Worm (Caenorhabditis elegans): ENCODE results near the gene K09F5.1.

DNA sequence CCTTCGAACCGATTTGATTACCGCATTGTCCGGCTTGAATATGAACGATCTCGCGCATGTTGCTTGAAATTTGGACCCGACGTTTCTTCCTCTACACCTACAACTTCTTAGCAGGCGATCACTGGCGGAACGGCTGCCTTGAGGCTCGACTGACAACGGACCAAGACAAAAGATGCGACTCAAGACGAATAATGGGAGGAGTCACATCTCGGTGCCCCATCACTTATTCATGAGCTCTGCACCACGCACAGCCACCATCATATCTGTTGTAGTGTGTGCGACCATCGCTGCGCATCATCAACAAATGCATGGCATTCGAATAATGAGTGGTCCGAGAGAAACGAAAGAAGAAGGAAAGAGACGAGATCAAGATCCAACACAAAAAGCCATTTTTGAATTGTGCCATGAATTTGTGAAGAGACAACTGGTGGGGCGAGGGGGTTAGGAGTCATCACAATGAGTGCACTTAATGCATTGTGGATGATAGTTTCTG, 37.1 kb downstream of the K09F5.1 start, which contains the start of gene mec-7:
- TF ChIP-seq mep-1 (tag; optimal IDR thresholded peaks at IDR 0.05) (no peak), nhr-76 (tag; optimal IDR thresholded peaks at IDR 0.05) (no peak), nhr-12 (tag; optimal IDR thresholded peaks at IDR 0.05) (no peak), ceh-39 (tag; optimal IDR thresholded peaks at IDR 0.05) (no peak), sptf-1 (tag; optimal IDR thresholded peaks at IDR 0.05) (no peak)
